Worm (Caenorhabditis elegans): ENCODE results near the gene F54C9.9.

ce11 chrII:8569038-8569977 lies 8.5 kb upstream of the F54C9.9 start, which contains the start of the genes col-38 and rpl-5:
- no peak for TF ChIP-seq B0310.2 (tag; optimal IDR thresholded peaks at IDR 0.05)
- no peak for TF ChIP-seq tbx-11 (GFP tag; IDR thresholded peaks at IDR 0.05)
- TF ChIP-seq ama-1 (optimal IDR thresholded peaks at IDR 0.05) = no peak
- peak; percentile 38; the same call in 1 of the 2 replicates for TF ChIP-seq flt-1 (GFP tag; IDR thresholded peaks at IDR 0.05)
- TF ChIP-seq ceh-13 (GFP tag; optimal IDR thresholded peaks at IDR 0.05) = no peak
